Fruit fly (Drosophila melanogaster) whole organism, embryonic: Measurements from ENCODE around the gene CG10587.

Experiments used
- Aef1 ChIP-seq: fragments of 200-800 bp; sonication (Bioruptor generic); IDR thresholded peaks from 3 replicates; pipeline ENCODE4 v1.3.6; 2022; ENCODE audit warnings: missing biosample characterization, missing genetic modification characterization
- CG10979 ChIP-seq: fragments of 200-800 bp; sonication (Bioruptor generic); optimal IDR thresholded peaks from 2 replicates; lab custom pipeline; 2018; ENCODE audit warnings: missing biosample characterization, mild to moderate bottlenecking, missing genetic modification characterization, moderate library complexity
- CG12071 ChIP-seq: fragments of 200-800 bp; sonication (Bioruptor generic); optimal IDR thresholded peaks from 3 replicates; lab custom pipeline; 2018; ENCODE audit warnings: missing biosample characterization, mild to moderate bottlenecking, missing genetic modification characterization
- CG12299 ChIP-seq: fragments of 200-800 bp; sonication (Bioruptor generic); optimal IDR thresholded peaks from 2 replicates; lab custom pipeline; 2018; ENCODE audit warnings: missing biosample characterization, mild to moderate bottlenecking, missing genetic modification characterization
- CG17361 ChIP-seq: fragments of 200-800 bp; sonication (Bioruptor generic); IDR thresholded peaks from 3 replicates; pipeline ENCODE4 v1.3.6; 2022; ENCODE audit warnings: missing biosample characterization, missing genetic modification characterization
- CG17568 ChIP-seq: fragments of 200-800 bp; sonication (Bioruptor generic); optimal IDR thresholded peaks from 2 replicates; lab custom pipeline; 2018; ENCODE audit warnings: missing biosample characterization, mild to moderate bottlenecking, missing genetic modification characterization, moderate library complexity
- CG2875 ChIP-seq: fragments of 200-800 bp; sonication (Bioruptor generic); optimal IDR thresholded peaks from 2 replicates; lab custom pipeline; 2017; ENCODE audit warnings: missing biosample characterization, mild to moderate bottlenecking, missing genetic modification characterization, missing genetic modification reagents
- CG30020 ChIP-seq: fragments of 200-800 bp; optimal IDR thresholded peaks from 2 replicates; lab custom pipeline; 2019; ENCODE audit warnings: missing biosample characterization, mild to moderate bottlenecking, missing genetic modification characterization, moderate library complexity
- CG30431 ChIP-seq: fragments of 200-800 bp; sonication (Bioruptor generic); optimal IDR thresholded peaks from 2 replicates; lab custom pipeline; 2017; ENCODE audit warnings: missing biosample characterization, missing genetic modification characterization
- CG3065 ChIP-seq: fragments of 200-800 bp; sonication (Bioruptor generic); optimal IDR thresholded peaks from 2 replicates; lab custom pipeline; 2016; ENCODE audit warnings: missing biosample characterization, missing genetic modification characterization
- CG31388 ChIP-seq: fragments of 200-800 bp; sonication (Bioruptor generic); optimal IDR thresholded peaks from 2 replicates; lab custom pipeline; 2016; ENCODE audit warnings: missing biosample characterization, missing genetic modification characterization
- CG4424 ChIP-seq: fragments of 200-800 bp; sonication (Bioruptor generic); optimal IDR thresholded peaks from 3 replicates; lab custom pipeline; 2016; ENCODE audit warnings: missing biosample characterization, missing genetic modification characterization
- CG6683 ChIP-seq: fragments of 200-800 bp; sonication (Bioruptor generic); optimal IDR thresholded peaks from 2 replicates; lab custom pipeline; 2017; ENCODE audit warnings: missing biosample characterization, mild to moderate bottlenecking, missing genetic modification characterization, missing genetic modification reagents
- CG6765 ChIP-seq: fragments of 200-800 bp; sonication (Bioruptor generic); optimal IDR thresholded peaks from 3 replicates; lab custom pipeline; 2017; ENCODE audit warnings: missing biosample characterization, mild to moderate bottlenecking, missing genetic modification characterization
- CG9215 ChIP-seq: fragments of 200-800 bp; sonication (Bioruptor generic); IDR thresholded peaks from 2 replicates; pipeline ENCODE4 v1.3.6; 2022; ENCODE audit warnings: missing biosample characterization, missing genetic modification characterization
- CTCF ChIP-seq: fragments of 200-800 bp; sonication (Bioruptor generic); optimal IDR thresholded peaks from 2 replicates; lab custom pipeline; 2017; ENCODE audit warnings: missing biosample characterization, mild to moderate bottlenecking, missing genetic modification characterization, moderate library complexity
- CrebB ChIP-seq: fragments of 200-800 bp; sonication (Bioruptor generic); optimal IDR thresholded peaks from 3 replicates; lab custom pipeline; 2018; ENCODE audit warnings: missing biosample characterization, mild to moderate bottlenecking, missing genetic modification characterization
- D ChIP-seq, 2 experiments: fragments of 200-800 bp in 1 of 2; fragments of >200 bp in 1 of 2; sonication (Bioruptor generic) in 1 of 2; optimal IDR thresholded peaks; 2 replicates in 1 of 2; 3 replicates in 1 of 2; lab custom pipeline; 2017; ENCODE audit warnings: mild to moderate bottlenecking in 1 of 2, missing biosample characterization in 1 of 2, missing genetic modification characterization in 1 of 2, missing genetic modification reagents in 1 of 2
- Dek ChIP-seq: fragments of 200-800 bp; sonication (Bioruptor generic); optimal IDR thresholded peaks from 3 replicates; lab custom pipeline; 2019; ENCODE audit warnings: missing biosample characterization, mild to moderate bottlenecking, missing genetic modification characterization, moderate library complexity
- Dfd ChIP-seq, 2 experiments: fragments of >200 bp; optimal IDR thresholded peaks; 2 replicates each; lab custom pipeline; 2017; ENCODE audit warnings: missing biosample characterization in 2 of 2, missing genetic modification characterization in 2 of 2
- Dp ChIP-seq: fragments of 200-800 bp; sonication (Bioruptor generic); optimal IDR thresholded peaks from 2 replicates; lab custom pipeline; 2018; ENCODE audit warnings: missing biosample characterization, mild to moderate bottlenecking, missing genetic modification characterization, moderate library complexity
- HmgD ChIP-seq: fragments of 200-800 bp; sonication (Bioruptor generic); optimal IDR thresholded peaks from 3 replicates; lab custom pipeline; 2016; ENCODE audit warnings: missing biosample characterization, missing genetic modification characterization
- Hmr ChIP-seq: fragments of 200-800 bp; sonication (Bioruptor generic); optimal IDR thresholded peaks from 3 replicates; lab custom pipeline; 2017; ENCODE audit warnings: mild to moderate bottlenecking, missing biosample characterization, missing genetic modification reagents, missing genetic modification characterization
- Hmx ChIP-seq: fragments of 200-800 bp; sonication (Bioruptor generic); optimal IDR thresholded peaks from 2 replicates; lab custom pipeline; 2016; ENCODE audit warnings: missing biosample characterization, missing genetic modification characterization
- Hr51 ChIP-seq, 2 experiments: fragments of 200-800 bp; sonication (Bioruptor generic); optimal IDR thresholded peaks; 2 replicates in 1 of 2; 3 replicates in 1 of 2; lab custom pipeline; 2016 to 2018; ENCODE audit warnings: missing biosample characterization in 2 of 2, missing genetic modification characterization in 2 of 2, mild to moderate bottlenecking in 1 of 2, moderate library complexity in 1 of 2
- Hr78 ChIP-seq, 2 experiments: fragments of 200-800 bp in 1 of 2; fragments of >200 bp in 1 of 2; sonication (Bioruptor generic) in 1 of 2; optimal IDR thresholded peaks; 2 replicates each; lab custom pipeline; 2017 to 2019; ENCODE audit warnings: missing biosample characterization in 2 of 2, missing genetic modification characterization in 2 of 2, mild to moderate bottlenecking in 1 of 2, moderate library complexity in 1 of 2
- Lhr ChIP-seq: fragments of 200-800 bp; sonication (Bioruptor generic); optimal IDR thresholded peaks from 3 replicates; lab custom pipeline; 2017; ENCODE audit warnings: mild to moderate bottlenecking, missing biosample characterization, missing genetic modification reagents, missing genetic modification characterization
- MBD-R2 ChIP-seq: fragments of 200-800 bp; sonication (Bioruptor generic); IDR thresholded peaks from 2 replicates; pipeline ENCODE4 v1.3.6; 2022; ENCODE audit warnings: missing biosample characterization, missing genetic modification characterization
- NC2β ChIP-seq: fragments of 200-800 bp; sonication (Bioruptor generic); optimal IDR thresholded peaks from 2 replicates; lab custom pipeline; 2016; ENCODE audit warnings: missing biosample characterization, missing genetic modification characterization
- NFAT ChIP-seq: fragments of 200-800 bp; sonication (Bioruptor generic); IDR thresholded peaks from 2 replicates; pipeline ENCODE4 v1.3.6; 2022; ENCODE audit warnings: missing biosample characterization, missing genetic modification characterization
- Poxn ChIP-seq: fragments of 200-800 bp; sonication (Bioruptor generic); IDR thresholded peaks from 2 replicates; pipeline ENCODE4 v1.3.6; 2022; ENCODE audit warnings: missing biosample characterization, missing genetic modification characterization
- Sox102F ChIP-seq: fragments of 200-800 bp; sonication (Bioruptor generic); optimal IDR thresholded peaks from 2 replicates; lab custom pipeline; 2018; ENCODE audit warnings: missing biosample characterization, mild to moderate bottlenecking, missing genetic modification characterization, moderate library complexity
- aop ChIP-seq: fragments of 200-800 bp; sonication (Bioruptor generic); IDR thresholded peaks from 2 replicates; pipeline ENCODE4 v1.3.6; 2022; ENCODE audit warnings: missing biosample characterization, missing genetic modification characterization
- bowl ChIP-seq: fragments of 200-800 bp; sonication (Bioruptor generic); IDR thresholded peaks from 2 replicates; pipeline ENCODE4 v1.3.6; 2022; ENCODE audit warnings: missing biosample characterization, missing genetic modification characterization
- disco-r ChIP-seq: fragments of 200-800 bp; sonication (Bioruptor generic); optimal IDR thresholded peaks from 2 replicates; lab custom pipeline; 2016; ENCODE audit warnings: missing biosample characterization, missing genetic modification characterization
- dysf ChIP-seq: fragments of 200-800 bp; sonication (Bioruptor generic); IDR thresholded peaks from 3 replicates; pipeline ENCODE4 v1.3.6; 2022; ENCODE audit warnings: missing biosample characterization, missing genetic modification characterization
- emc ChIP-seq: fragments of 200-800 bp; sonication (Bioruptor generic); optimal IDR thresholded peaks from 2 replicates; lab custom pipeline; 2016; ENCODE audit warnings: missing biosample characterization, missing genetic modification characterization
- en ChIP-seq: fragments of 200-800 bp; sonication (Bioruptor generic); optimal IDR thresholded peaks from 2 replicates; lab custom pipeline; 2016; ENCODE audit warnings: missing biosample characterization, missing genetic modification characterization
- esg ChIP-seq: fragments of 200-800 bp; sonication (Bioruptor generic); conservative IDR thresholded peaks from 2 replicates; pipeline ENCODE4 v1.3.6; 2022; ENCODE audit warnings: missing biosample characterization, missing genetic modification characterization
- eve ChIP-seq, 2 experiments: fragments of >200 bp; optimal IDR thresholded peaks; 2 replicates each; lab custom pipeline; 2017; ENCODE audit warnings: missing biosample characterization in 2 of 2, missing genetic modification characterization in 2 of 2
- hkb ChIP-seq, 2 experiments: fragments of 200-800 bp in 1 of 2; fragments of >200 bp in 1 of 2; sonication (Bioruptor generic) in 1 of 2; IDR thresholded peaks in 1 of 2; optimal IDR thresholded peaks in 1 of 2; 2 replicates each; pipeline versions ENCODE4 v1.3.6 to Lab custom; 2017 to 2022; ENCODE audit warnings: missing biosample characterization in 1 of 2, missing genetic modification characterization in 1 of 2
- mam ChIP-seq: fragments of 200-800 bp; sonication (Bioruptor generic); optimal IDR thresholded peaks from 3 replicates; lab custom pipeline; 2016; ENCODE audit warnings: missing biosample characterization, missing genetic modification characterization
- pb ChIP-seq: fragments of 200-800 bp; sonication (Bioruptor generic); optimal IDR thresholded peaks from 3 replicates; lab custom pipeline; 2016; ENCODE audit warnings: missing biosample characterization, missing genetic modification characterization
- sim ChIP-seq: fragments of 200-800 bp; sonication (Bioruptor generic); IDR thresholded peaks from 2 replicates; pipeline ENCODE4 v1.3.6; 2022; ENCODE audit warnings: missing biosample characterization, missing genetic modification characterization
- sima ChIP-seq: fragments of 200-800 bp; sonication (Bioruptor generic); optimal IDR thresholded peaks from 2 replicates; lab custom pipeline; 2016; ENCODE audit warnings: missing biosample characterization, missing genetic modification characterization
- sisA ChIP-seq: fragments of 200-800 bp; sonication (Bioruptor generic); IDR thresholded peaks from 2 replicates; pipeline ENCODE4 v1.3.6; 2022; ENCODE audit warnings: missing biosample characterization, missing genetic modification characterization
- so ChIP-seq: fragments of 200-800 bp; sonication (Bioruptor generic); IDR thresholded peaks from 3 replicates; pipeline ENCODE4 v1.3.6; 2022; ENCODE audit warnings: missing biosample characterization, missing genetic modification characterization
- tgo ChIP-seq: fragments of 200-800 bp; sonication (Bioruptor generic); IDR thresholded peaks from 3 replicates; pipeline ENCODE4 v1.3.6; 2022; ENCODE audit warnings: missing biosample characterization, missing genetic modification characterization
- zfh1 ChIP-seq: fragments of 200-800 bp; sonication (Bioruptor generic); IDR thresholded peaks from 3 replicates; pipeline ENCODE4 v1.3.6; 2022; ENCODE audit warnings: missing biosample characterization, missing genetic modification characterization

CG10587 gene

DNA sequence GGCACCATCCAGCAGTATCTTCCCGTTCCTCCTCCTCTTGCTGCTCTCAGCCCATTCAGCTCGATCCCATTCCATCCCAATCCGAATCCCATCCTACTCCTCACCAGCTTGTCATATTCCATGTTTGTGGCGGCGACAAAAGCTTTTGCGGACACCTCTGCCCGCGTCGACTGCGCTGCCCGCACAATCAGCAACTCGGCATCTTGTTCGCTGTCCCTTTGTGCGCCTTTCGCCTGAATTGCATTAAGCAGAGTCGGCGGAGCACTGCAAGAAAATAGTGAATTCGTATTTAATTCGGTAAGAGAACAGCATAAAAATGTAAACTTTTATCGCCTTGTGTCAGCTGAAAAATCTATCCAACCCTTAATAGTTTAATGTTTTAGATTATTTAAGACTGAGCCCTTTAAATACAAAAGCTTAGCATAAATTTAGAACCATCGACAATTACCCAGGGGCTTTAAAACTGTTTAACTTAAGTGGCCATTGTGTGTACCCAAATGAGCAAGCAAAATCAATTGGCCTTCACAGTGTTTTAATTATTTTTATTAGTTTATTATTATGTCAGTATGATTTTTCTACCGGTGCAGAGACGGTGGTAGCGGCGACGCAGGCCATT, 11.7 kb downstream of the CG10587 start (continued):
- TF ChIP-seq CG12071 (GFP tag; lab: Kevin White, UChicago): no peak
- TF ChIP-seq disco-r (GFP tag; lab: Kevin White, UChicago): no peak
- TF ChIP-seq CG17568 (GFP tag; lab: Kevin White, UChicago): no peak
- TF ChIP-seq aop (GFP tag; lab: Robert Waterston, UW): no peak
- TF ChIP-seq sima: no peak
- TF ChIP-seq MBD-R2 (GFP tag; lab: Robert Waterston, UW): no peak
- TF ChIP-seq eve (GFP tag; optimal IDR thresholded peaks at IDR 0.05; lab: Kevin White, UChicago): no peak
- no peak for TF ChIP-seq Hmr (GFP tag; lab: Kevin White, UChicago)
- TF ChIP-seq so (GFP tag; lab: Robert Waterston, UW): no peak
- TF ChIP-seq CG10979: peak; percentile 54
- TF ChIP-seq CG9215: no peak
- TF ChIP-seq CTCF (GFP tag; lab: Kevin White, UChicago): no peak

DNA sequence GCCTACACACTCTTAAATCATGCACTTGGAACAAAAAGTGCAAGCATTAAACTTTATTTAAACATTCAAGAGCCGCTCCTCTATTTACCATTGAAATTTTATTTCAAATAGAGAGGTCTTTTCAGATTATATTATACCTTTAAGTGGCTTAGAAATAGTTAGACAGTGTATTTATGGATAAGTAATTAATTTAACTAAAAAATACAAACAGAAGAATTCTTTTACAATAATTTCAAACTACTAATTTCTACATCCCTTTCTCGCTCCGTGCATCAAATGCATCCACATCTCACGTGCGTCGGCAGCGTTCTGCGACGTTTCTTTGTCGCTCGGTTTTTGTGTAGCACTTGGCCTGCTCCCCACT, 12.2 kb downstream of the CG10587 start:
- no peak for TF ChIP-seq en (GFP tag; lab: Kevin White, UChicago)
- TF ChIP-seq CG31388: no peak
- TF ChIP-seq Aef1 (GFP tag; lab: Robert Waterston, UW): no peak
- peak; percentile 37; the same call in 2 of the 3 replicates for TF ChIP-seq tgo (GFP tag; lab: Robert Waterston, UW)
- TF ChIP-seq CG4424 (GFP tag; lab: Kevin White, UChicago): peak; percentile 69
- peak; percentile 3 for TF ChIP-seq pb (GFP tag; lab: Kevin White, UChicago)
- no peak for TF ChIP-seq CG3065
- no peak for TF ChIP-seq HmgD (GFP tag; lab: Kevin White, UChicago)
- no peak for TF ChIP-seq hkb (optimal IDR thresholded peaks at IDR 0.05; lab: Kevin White, UChicago)
- peak; percentile 69 for TF ChIP-seq hkb (GFP tag; IDR thresholded peaks at IDR 0.05; lab: Robert Waterston, UW)
- TF ChIP-seq CG12299 (tag; lab: Kevin White, UChicago): peak; percentile 26
- no peak for TF ChIP-seq Hmx (GFP tag; lab: Kevin White, UChicago)
- no peak for TF ChIP-seq D (optimal IDR thresholded peaks at IDR 0.05; lab: Kevin White, UChicago)
- peak; percentile 81 for TF ChIP-seq D (GFP tag; optimal IDR thresholded peaks at IDR 0.05; lab: Kevin White, UChicago)
- TF ChIP-seq Dp (GFP tag; lab: Kevin White, UChicago): no peak
- peak; percentile 28 for TF ChIP-seq Lhr
- TF ChIP-seq CG17361 (GFP tag; lab: Robert Waterston, UW): peak; percentile 74
- TF ChIP-seq Dfd (GFP tag; optimal IDR thresholded peaks at IDR 0.05; lab: Kevin White, UChicago): no peak
- peak; percentile 59; the same call in 2 of the 3 replicates for TF ChIP-seq dysf (GFP tag; lab: Robert Waterston, UW)
- TF ChIP-seq CG30020 (tag; lab: Kevin White, UChicago): peak; percentile 30
- TF ChIP-seq Dek (tag; lab: Kevin White, UChicago): no peak
- no peak for TF ChIP-seq CrebB (tag; lab: Kevin White, UChicago)
- TF ChIP-seq NFAT (GFP tag; lab: Robert Waterston, UW): no peak
- no peak for TF ChIP-seq emc (GFP tag; lab: Kevin White, UChicago)
- TF ChIP-seq esg (GFP tag; lab: Robert Waterston, UW): peak; percentile 45; the same call in 1 of the 2 replicates
- TF ChIP-seq Hr78 (GFP tag; optimal IDR thresholded peaks at IDR 0.05; lab: Kevin White, UChicago): peak in 1 of 2 experiments; percentile 54
- no peak for TF ChIP-seq bowl (GFP tag; lab: Robert Waterston, UW)
- peak; percentile 58 for TF ChIP-seq CG2875
- TF ChIP-seq CG10979: peak; percentile 88
- TF ChIP-seq Sox102F (GFP tag; lab: Kevin White, UChicago): peak; percentile 79
- no peak for TF ChIP-seq CG6765 (GFP tag; lab: Kevin White, UChicago)
- peak; percentile 66 for TF ChIP-seq zfh1 (GFP tag; lab: Robert Waterston, UW)
- no peak for TF ChIP-seq Poxn (GFP tag; lab: Robert Waterston, UW)
- TF ChIP-seq mam: no peak
- TF ChIP-seq CG30431 (GFP tag; lab: Kevin White, UChicago): peak; percentile 49
- peak; percentile 22 for TF ChIP-seq NC2β
- TF ChIP-seq sisA: peak; percentile 59; the same call in 1 of the 2 replicates
- TF ChIP-seq Hr51 (GFP tag; optimal IDR thresholded peaks at IDR 0.05; lab: Kevin White, UChicago): peak in 1 of 2 experiments; percentile 68
- no peak for TF ChIP-seq CG6683
- TF ChIP-seq sim (GFP tag; lab: Robert Waterston, UW): 0 out of 2 replicates have a peak, but pooled peaks have one; percentile 15
